ENCODE assay signal across 1 fruit fly cellular context in genomic region chr2L:13018992-13019484, dm6.
TF ChIP-seq lines count a peak whose summit lies in the region.

Ube4B (minus strand) TSS chr2L:13019434.

TF ChIP-seq in whole organism, embryonic, 481 proteins besides CTCF, POLR2A, EP300 and RAD21 (continued from another document):
- TF ChIP-seq CG2199 (GFP tag; IDR thresholded peaks at IDR 0.05; lab: Robert Waterston, UW) (0 out of 3 replicates have a peak, but pooled peaks have one; percentile 41), tll (GFP tag; optimal IDR thresholded peaks at IDR 0.05; lab: Kevin White, UChicago) (no peak), nmo (GFP tag; optimal IDR thresholded peaks at IDR 0.05; lab: Kevin White, UChicago) (peak; percentile 76), ftz-f1 (GFP tag; optimal IDR thresholded peaks at IDR 0.05; lab: Kevin White, UChicago) (peak; percentile 65), zen2 (GFP tag; IDR thresholded peaks at IDR 0.05; lab: Robert Waterston, UW; ENCODE audit: partially characterized antibody) (peak; percentile 47; the same call in 1 of the 3 replicates), CG8924 (tag; optimal IDR thresholded peaks at IDR 0.05; lab: Kevin White, UChicago) (no peak), CG7987 (GFP tag; optimal IDR thresholded peaks at IDR 0.05; lab: Kevin White, UChicago) (peak; percentile 41), CG14050 (GFP tag; IDR thresholded peaks at IDR 0.05; lab: Robert Waterston, UW) (no peak; the same call in 2 of the 3 replicates), NFAT (GFP tag; IDR thresholded peaks at IDR 0.05; lab: Robert Waterston, UW) (peak; percentile 86), CG6791 (GFP tag; IDR thresholded peaks at IDR 0.05; lab: Robert Waterston, UW; ENCODE audit: partially characterized antibody) (peak; percentile 89), HmgZ (tag; optimal IDR thresholded peaks at IDR 0.05; lab: Kevin White, UChicago) (peak; percentile 84), Deaf1 (tag; optimal IDR thresholded peaks at IDR 0.05; lab: Kevin White, UChicago) (no peak), YL-1 (GFP tag; optimal IDR thresholded peaks at IDR 0.05; lab: Kevin White, UChicago) (peak; percentile 95), HmgD (GFP tag; optimal IDR thresholded peaks at IDR 0.05; lab: Kevin White, UChicago) (peak; percentile 75), Ssrp (tag; optimal IDR thresholded peaks at IDR 0.05; lab: Kevin White, UChicago) (peak; percentile 27), Nf-YC (tag; optimal IDR thresholded peaks at IDR 0.05; lab: Kevin White, UChicago) (peak; percentile 81), bowl (GFP tag; IDR thresholded peaks at IDR 0.05; lab: Robert Waterston, UW) (no peak), CG3847 (GFP tag; IDR thresholded peaks at IDR 0.05; lab: Robert Waterston, UW) (peak; percentile 85), CG10979 (tag; optimal IDR thresholded peaks at IDR 0.05; lab: Kevin White, UChicago) (peak; percentile 46), Hand (GFP tag; optimal IDR thresholded peaks at IDR 0.05; lab: Kevin White, UChicago) (no peak), CG9817 (tag; optimal IDR thresholded peaks at IDR 0.05; lab: Kevin White, UChicago) (peak; percentile 71), CG32532 (GFP tag; IDR thresholded peaks at IDR 0.05; lab: Robert Waterston, UW) (peak; percentile 80), CG8290 (GFP tag; optimal IDR thresholded peaks at IDR 0.05; lab: Kevin White, UChicago) (no peak), CG8290 (tag; optimal IDR thresholded peaks at IDR 0.05; lab: Kevin White, UChicago) (no peak), mld (GFP tag; IDR thresholded peaks at IDR 0.05; lab: Robert Waterston, UW; ENCODE audit: partially characterized antibody) (peak; percentile 12; the same call in 1 of the 3 replicates), CG12155 (GFP tag; optimal IDR thresholded peaks at IDR 0.05; lab: Kevin White, UChicago) (peak; percentile 71), CG30020 (tag; optimal IDR thresholded peaks at IDR 0.05; lab: Kevin White, UChicago) (peak; percentile 71), CG8089 (GFP tag; optimal IDR thresholded peaks at IDR 0.05; lab: Kevin White, UChicago) (peak; percentile 56), Dref (GFP tag; IDR thresholded peaks at IDR 0.05; lab: Robert Waterston, UW) (peak; percentile 59), Optix (GFP tag; IDR thresholded peaks at IDR 0.05; lab: Robert Waterston, UW) (0 out of 3 replicates have a peak, but pooled peaks have one; percentile 6), ken (GFP tag; IDR thresholded peaks at IDR 0.05; lab: Robert Waterston, UW) (peak; percentile 77), Opbp (GFP tag; IDR thresholded peaks at IDR 0.05; lab: Robert Waterston, UW; ENCODE audit: partially characterized antibody) (peak; percentile 85), CG2129 (GFP tag; IDR thresholded peaks at IDR 0.05; lab: Robert Waterston, UW; ENCODE audit: partially characterized antibody) (peak; percentile 79), seq (GFP tag; IDR thresholded peaks at IDR 0.05; lab: Robert Waterston, UW) (peak; percentile 8; the same call in 1 of the 2 replicates), inv (GFP tag; IDR thresholded peaks at IDR 0.05; lab: Robert Waterston, UW; ENCODE audit: partially characterized antibody) (peak; percentile 81), Hr3 (GFP tag; optimal IDR thresholded peaks at IDR 0.05; lab: Kevin White, UChicago) (peak; percentile 57), CG7372 (GFP tag; IDR thresholded peaks at IDR 0.05; lab: Robert Waterston, UW) (peak; percentile 49; the same call in 1 of the 2 replicates), CG10543 (GFP tag; optimal IDR thresholded peaks at IDR 0.05; lab: Kevin White, UChicago) (peak; percentile 69), CG18011 (GFP tag; optimal IDR thresholded peaks at IDR 0.05; lab: Kevin White, UChicago) (peak; percentile 20), CG11247 (GFP tag; IDR thresholded peaks at IDR 0.05; lab: Robert Waterston, UW) (peak; percentile 74), sqz (GFP tag; optimal IDR thresholded peaks at IDR 0.05; lab: Kevin White, UChicago) (no peak), dpn (GFP tag; optimal IDR thresholded peaks at IDR 0.05; lab: Kevin White, UChicago) (peak in 1 of 2 experiments; percentile 82), klu (GFP tag; IDR thresholded peaks at IDR 0.05; lab: Robert Waterston, UW) (peak; percentile 28; the same call in 1 of the 2 replicates), CG17186 (GFP tag; optimal IDR thresholded peaks at IDR 0.05; lab: Kevin White, UChicago) (peak; percentile 67), so (GFP tag; IDR thresholded peaks at IDR 0.05; lab: Robert Waterston, UW) (no peak), gcm (GFP tag; optimal IDR thresholded peaks at IDR 0.05; lab: Kevin White, UChicago) (no peak), shn (GFP tag; optimal IDR thresholded peaks at IDR 0.05; lab: Kevin White, UChicago) (peak; percentile 76), pzg (GFP tag; optimal IDR thresholded peaks at IDR 0.05; lab: Kevin White, UChicago) (peak; percentile 94), zfh2 (GFP tag; optimal IDR thresholded peaks at IDR 0.05; lab: Kevin White, UChicago) (peak; percentile 71), CG33213 (GFP tag; optimal IDR thresholded peaks at IDR 0.05; lab: Kevin White, UChicago) (no peak), sisA (GFP tag; IDR thresholded peaks at IDR 0.05; lab: Robert Waterston, UW) (peak; percentile 57; the same call in 1 of the 2 replicates), Adf1 (GFP tag; IDR thresholded peaks at IDR 0.05; lab: Robert Waterston, UW) (peak; percentile 50), CG4820 (GFP tag; optimal IDR thresholded peaks at IDR 0.05; lab: Kevin White, UChicago) (peak; percentile 43), Atf6 (GFP tag; IDR thresholded peaks at IDR 0.05; lab: Robert Waterston, UW) (peak; percentile 55), HLH4C (GFP tag; IDR thresholded peaks at IDR 0.05; lab: Robert Waterston, UW; ENCODE audit: partially characterized antibody) (peak; percentile 71), eyg (GFP tag; optimal IDR thresholded peaks at IDR 0.05; lab: Kevin White, UChicago) (peak; percentile 52), tin (GFP tag; optimal IDR thresholded peaks at IDR 0.05; lab: Kevin White, UChicago) (peak; percentile 71), ham (GFP tag; IDR thresholded peaks at IDR 0.05; lab: Robert Waterston, UW) (no peak), Gsc (GFP tag; IDR thresholded peaks at IDR 0.05; lab: Robert Waterston, UW) (no peak), prd (optimal IDR thresholded peaks at IDR 0.05; lab: Kevin White, UChicago) (no peak), prd (GFP tag; IDR thresholded peaks at IDR 0.05; lab: Robert Waterston, UW) (peak; percentile 70), ttk (GFP tag; IDR thresholded peaks at IDR 0.05; lab: Robert Waterston, UW) (peak; percentile 63), Bdp1 (GFP tag; optimal IDR thresholded peaks at IDR 0.05; lab: Kevin White, UChicago) (peak; percentile 21), nerfin-2 (GFP tag; IDR thresholded peaks at IDR 0.05; lab: Robert Waterston, UW; ENCODE audit: partially characterized antibody) (peak; percentile 67), CG32772 (GFP tag; IDR thresholded peaks at IDR 0.05; lab: Robert Waterston, UW) (peak; percentile 33; the same call in 1 of the 2 replicates), Side (GFP tag; optimal IDR thresholded peaks at IDR 0.05; lab: Kevin White, UChicago) (peak; percentile 52), Atf-2 (GFP tag; optimal IDR thresholded peaks at IDR 0.05; lab: Kevin White, UChicago) (no peak), BEAF-32 (GFP tag; optimal IDR thresholded peaks at IDR 0.05; lab: Kevin White, UChicago) (peak; percentile 95), CG13296 (GFP tag; optimal IDR thresholded peaks at IDR 0.05; lab: Kevin White, UChicago) (no peak), CG30431 (GFP tag; optimal IDR thresholded peaks at IDR 0.05; lab: Kevin White, UChicago) (peak; percentile 7), CG5953 (GFP tag; IDR thresholded peaks at IDR 0.05; lab: Robert Waterston, UW) (no peak), Hr51 (GFP tag; optimal IDR thresholded peaks at IDR 0.05; lab: Kevin White, UChicago) (peak in 1 of 2 experiments; percentile 78), CG12942 (GFP tag; optimal IDR thresholded peaks at IDR 0.05; lab: Kevin White, UChicago) (peak; percentile 65), chn (GFP tag; optimal IDR thresholded peaks at IDR 0.05; lab: Kevin White, UChicago) (peak; percentile 57), stwl (tag; optimal IDR thresholded peaks at IDR 0.05; lab: Kevin White, UChicago) (peak; percentile 83), MBD-R2 (GFP tag; IDR thresholded peaks at IDR 0.05; lab: Robert Waterston, UW) (peak; percentile 94), Ets65A (GFP tag; lab: Kevin White, UChicago) (peak; percentile 97), bab2 (GFP tag; optimal IDR thresholded peaks at IDR 0.05; lab: Kevin White, UChicago) (peak; percentile 71), CrebB (tag; optimal IDR thresholded peaks at IDR 0.05; lab: Kevin White, UChicago) (peak; percentile 46), CG13287 (GFP tag; IDR thresholded peaks at IDR 0.05; lab: Robert Waterston, UW; ENCODE audit: partially characterized antibody) (peak; percentile 88), fd96Cb (tag; optimal IDR thresholded peaks at IDR 0.05; lab: Kevin White, UChicago) (no peak), phol (tag; optimal IDR thresholded peaks at IDR 0.05; lab: Kevin White, UChicago) (peak; percentile 60), Six4 (GFP tag; optimal IDR thresholded peaks at IDR 0.05; lab: Kevin White, UChicago) (peak; percentile 26), CG8281 (tag; optimal IDR thresholded peaks at IDR 0.05; lab: Kevin White, UChicago) (no peak), ro (GFP tag; IDR thresholded peaks at IDR 0.05; lab: Robert Waterston, UW) (peak; percentile 43; the same call in 1 of the 2 replicates), tup (GFP tag; optimal IDR thresholded peaks at IDR 0.05; lab: Kevin White, UChicago) (no peak), CG14441 (GFP tag; IDR thresholded peaks at IDR 0.05; lab: Robert Waterston, UW) (peak; percentile 58; the same call in 1 of the 2 replicates), Sox100B (GFP tag; optimal IDR thresholded peaks at IDR 0.05; lab: Kevin White, UChicago) (no peak), Blimp-1 (GFP tag; optimal IDR thresholded peaks at IDR 0.05; lab: Kevin White, UChicago) (no peak), CG10209 (GFP tag; optimal IDR thresholded peaks at IDR 0.05; lab: Kevin White, UChicago) (peak; percentile 31), psq (GFP tag; optimal IDR thresholded peaks at IDR 0.05; lab: Kevin White, UChicago) (peak; percentile 0), z (GFP tag; IDR thresholded peaks at IDR 0.05; lab: Robert Waterston, UW) (no peak), dm (GFP tag; optimal IDR thresholded peaks at IDR 0.05; lab: Kevin White, UChicago) (peak; percentile 59), schlank (tag; optimal IDR thresholded peaks at IDR 0.05; lab: Kevin White, UChicago) (peak; percentile 14), CG2889 (GFP tag; IDR thresholded peaks at IDR 0.05; lab: Robert Waterston, UW) (0 out of 3 replicates have a peak, but pooled peaks have one; percentile 30), CG13775 (GFP tag; optimal IDR thresholded peaks at IDR 0.05; lab: Kevin White, UChicago) (peak; percentile 48), Sry-β (GFP tag; optimal IDR thresholded peaks at IDR 0.05; lab: Kevin White, UChicago) (peak; percentile 25), fd3F (GFP tag; optimal IDR thresholded peaks at IDR 0.05; lab: Kevin White, UChicago) (no peak), CG3163 (GFP tag; optimal IDR thresholded peaks at IDR 0.05; lab: Kevin White, UChicago) (peak; percentile 48), H2.0 (GFP tag; IDR thresholded peaks at IDR 0.05; lab: Robert Waterston, UW) (peak; percentile 35; the same call in 1 of the 2 replicates), CG16863 (GFP tag; optimal IDR thresholded peaks at IDR 0.05; lab: Kevin White, UChicago) (peak; percentile 63), CG6683 (GFP tag; optimal IDR thresholded peaks at IDR 0.05; lab: Kevin White, UChicago) (no peak), CG1647 (GFP tag; optimal IDR thresholded peaks at IDR 0.05; lab: Kevin White, UChicago) (peak; percentile 52), bigmax (GFP tag; optimal IDR thresholded peaks at IDR 0.05; lab: Kevin White, UChicago) (peak; percentile 18), Kr (GFP tag; optimal IDR thresholded peaks at IDR 0.05; lab: Kevin White, UChicago) (peak; percentile 12), gcm2 (GFP tag; optimal IDR thresholded peaks at IDR 0.05; lab: Kevin White, UChicago) (no peak), tx (GFP tag; optimal IDR thresholded peaks at IDR 0.05; lab: Kevin White, UChicago) (peak; percentile 56), dmrt11E (tag; optimal IDR thresholded peaks at IDR 0.05; lab: Kevin White, UChicago) (peak; percentile 41), hbn (GFP tag; IDR thresholded peaks at IDR 0.05; lab: Robert Waterston, UW; ENCODE audit: partially characterized antibody) (peak; percentile 82), chif (GFP tag; optimal IDR thresholded peaks at IDR 0.05; lab: Kevin White, UChicago) (peak; percentile 23 to 59), bbx (GFP tag; IDR thresholded peaks at IDR 0.05; lab: Robert Waterston, UW; ENCODE audit: partially characterized antibody) (peak; percentile 86), CG1603 (tag; optimal IDR thresholded peaks at IDR 0.05; lab: Kevin White, UChicago) (no peak), CG13894 (tag; optimal IDR thresholded peaks at IDR 0.05; lab: Kevin White, UChicago) (no peak), CG2678 (tag; optimal IDR thresholded peaks at IDR 0.05; lab: Kevin White, UChicago) (no peak), MESR4 (GFP tag; optimal IDR thresholded peaks at IDR 0.05; lab: Kevin White, UChicago) (peak; percentile 88), Atf3 (GFP tag; optimal IDR thresholded peaks at IDR 0.05; lab: Kevin White, UChicago) (peak; percentile 55), Dbx (GFP tag; IDR thresholded peaks at IDR 0.05; lab: Robert Waterston, UW) (peak; percentile 86), CG13624 (GFP tag; optimal IDR thresholded peaks at IDR 0.05; lab: Kevin White, UChicago) (peak; percentile 86), HHEX (GFP tag; optimal IDR thresholded peaks at IDR 0.05; lab: Kevin White, UChicago) (no peak), p53 (GFP tag; optimal IDR thresholded peaks at IDR 0.05; lab: Kevin White, UChicago) (peak; percentile 61), salm (tag; optimal IDR thresholded peaks at IDR 0.05; lab: Kevin White, UChicago) (no peak), Doc3 (GFP tag; IDR thresholded peaks at IDR 0.05; lab: Robert Waterston, UW; ENCODE audit: partially characterized antibody) (peak; percentile 71), otp (GFP tag; IDR thresholded peaks at IDR 0.05; lab: Robert Waterston, UW) (0 out of 3 replicates have a peak, but pooled peaks have one; percentile 20)
